Worm (Caenorhabditis elegans) whole organism, midembryonic: ENCODE measurements around the gene srw-43.

ENCODE experiments used
- T22C8.4 ChIP-seq: fragments of 200-800 bp; sonication (Bioruptor generic); IDR thresholded peaks from 2 replicates; pipeline ENCODE4 v1.3.6; 2022; ENCODE audit warnings: missing genetic modification characterization, missing compliant biosample characterization
- flt-1 ChIP-seq: fragments of 200-800 bp; sonication (Bioruptor generic); IDR thresholded peaks from 2 replicates; pipeline ENCODE4 v1.3.6; 2022; ENCODE audit warnings: missing genetic modification characterization, missing compliant biosample characterization
- med-1 ChIP-seq: sonication (generic microtip); optimal IDR thresholded peaks from 2 replicates; lab custom pipeline; 2017; ENCODE audit warnings: missing genetic modification characterization, mild to moderate bottlenecking, missing compliant biosample characterization, antibody characterized with exemption, missing genetic modification reagents; ENCODE audit not compliant: insufficient read depth
- ztf-23 ChIP-seq: fragments of 200-800 bp; sonication (Bioruptor generic); IDR thresholded peaks from 2 replicates; pipeline ENCODE4 v1.3.6; 2022; ENCODE audit warnings: missing genetic modification reagents, missing genetic modification characterization, missing compliant biosample characterization

DNA sequence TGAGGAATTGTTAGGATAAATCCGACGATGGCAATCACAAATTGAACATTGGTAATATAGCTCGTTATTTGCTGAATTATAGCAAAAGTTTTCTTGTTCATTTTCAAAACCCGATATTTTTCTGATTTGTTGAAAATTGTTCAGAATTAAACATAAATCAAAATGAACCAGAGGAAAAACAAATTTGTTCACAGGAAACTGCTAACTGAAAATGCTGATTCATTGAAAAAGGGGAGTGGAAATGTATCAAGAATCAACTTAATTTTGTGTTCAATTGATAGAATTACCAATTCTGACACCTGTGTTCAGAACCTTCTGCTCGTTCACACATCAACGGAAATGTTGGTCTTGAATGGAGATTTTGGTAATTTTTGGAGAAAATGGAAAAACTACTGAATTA, 42.3 kb upstream of the srw-43 start, which contains the start of gene srw-77:
- TF ChIP-seq flt-1 (GFP tag; lab: Robert Waterston, UW) (no peak), T22C8.4 (no peak), ztf-23 (no peak), med-1 (GFP tag; lab: Kevin White, UChicago) (no peak)
